Worm (Caenorhabditis elegans) whole organism, L4 larva: ENCODE measurements around the gene srh-282.

Experiments used
- F37D6.2 ChIP-seq: sonication (generic microtip); optimal IDR thresholded peaks from 2 replicates; lab custom pipeline; 2016; ENCODE audit warnings: mild to moderate bottlenecking, missing genetic modification characterization, missing compliant biosample characterization
- F49E8.2 ChIP-seq: sonication (generic microtip); optimal IDR thresholded peaks from 2 replicates; lab custom pipeline; 2016; ENCODE audit warnings: missing compliant biosample characterization, mild to moderate bottlenecking, missing genetic modification characterization, borderline replicate concordance
- Y5F2A.4 ChIP-seq: fragments of 200-800 bp; sonication (Bioruptor generic); optimal IDR thresholded peaks from 2 replicates; lab custom pipeline; 2018; ENCODE audit warnings: mild to moderate bottlenecking, missing genetic modification characterization, missing compliant biosample characterization
- arid-1 ChIP-seq: fragments of 200-800 bp; sonication (Bioruptor generic); conservative IDR thresholded peaks from 2 replicates; pipeline ENCODE4 v1.3.6; 2022; ENCODE audit warnings: missing genetic modification reagents, missing genetic modification characterization, missing compliant biosample characterization
- attf-4 ChIP-seq: sonication (generic microtip); optimal IDR thresholded peaks from 3 replicates; lab custom pipeline; 2017; ENCODE audit warnings: missing biosample characterization, missing genetic modification characterization
- ceh-28 ChIP-seq: fragments of 150-350 bp; optimal IDR thresholded peaks from 2 replicates; lab custom pipeline; 2014; ENCODE audit warnings: missing biosample characterization, missing genetic modification reagents, missing genetic modification characterization
- ctbp-1 ChIP-seq: fragments of 200-800 bp; sonication (Bioruptor generic); IDR thresholded peaks from 2 replicates; pipeline ENCODE4 v1.3.6; 2022; ENCODE audit warnings: missing genetic modification reagents, missing genetic modification characterization, missing compliant biosample characterization
- daf-12 ChIP-seq: fragments of 150-350 bp; optimal IDR thresholded peaks from 2 replicates; lab custom pipeline; 2014; ENCODE audit warnings: missing biosample characterization, missing genetic modification reagents, missing genetic modification characterization
- daf-16 ChIP-seq, 3 experiments: sonication (generic microtip); optimal IDR thresholded peaks; 2 replicates each; lab custom pipeline; 2016 to 2017; ENCODE audit warnings: missing genetic modification characterization in 3 of 3, missing genetic modification reagents in 3 of 3, mild to moderate bottlenecking in 2 of 3, missing compliant biosample characterization in 2 of 3, missing biosample characterization in 1 of 3, moderate library complexity in 1 of 3
- dmd-6 ChIP-seq: fragments of 200-800 bp; sonication (Bioruptor generic); IDR thresholded peaks from 2 replicates; pipeline ENCODE4 v1.3.6; 2022; ENCODE audit warnings: missing genetic modification reagents, missing genetic modification characterization, missing compliant biosample characterization
- dve-1 ChIP-seq: sonication (generic microtip); optimal IDR thresholded peaks from 2 replicates; lab custom pipeline; 2017; ENCODE audit warnings: antibody characterized with exemption, mild to moderate bottlenecking, missing genetic modification characterization, missing compliant biosample characterization; ENCODE audit not compliant: insufficient read depth
- hlh-11 ChIP-seq: fragments of 200-800 bp; sonication (Bioruptor generic); optimal IDR thresholded peaks from 2 replicates; lab custom pipeline; 2018; ENCODE audit warnings: mild to moderate bottlenecking, missing genetic modification characterization, missing compliant biosample characterization
- jun-1 ChIP-seq: fragments of 150-350 bp; optimal IDR thresholded peaks from 2 replicates; lab custom pipeline; 2014; ENCODE audit warnings: missing biosample characterization, missing genetic modification reagents, missing genetic modification characterization
- lin-1 ChIP-seq: fragments of 200-800 bp; sonication (Bioruptor generic); IDR thresholded peaks from 2 replicates; pipeline ENCODE4 v1.3.6; 2022; ENCODE audit warnings: missing genetic modification reagents, missing genetic modification characterization, missing compliant biosample characterization
- mep-1 ChIP-seq: fragments of 150-350 bp; sonication (generic microtip); optimal IDR thresholded peaks from 3 replicates; lab custom pipeline; 2014; ENCODE audit warnings: missing biosample characterization, missing genetic modification characterization
- nhr-102 ChIP-seq: sonication (generic microtip); optimal IDR thresholded peaks from 2 replicates; lab custom pipeline; 2016; ENCODE audit warnings: mild to moderate bottlenecking, missing genetic modification characterization, moderate library complexity, missing compliant biosample characterization
- nhr-25 ChIP-seq: sonication (generic microtip); optimal IDR thresholded peaks from 2 replicates; lab custom pipeline; 2017; ENCODE audit warnings: missing genetic modification characterization, mild to moderate bottlenecking, missing compliant biosample characterization, antibody characterized with exemption, moderate library complexity, borderline replicate concordance; ENCODE audit not compliant: insufficient read depth
- nhr-28 ChIP-seq: fragments of 150-350 bp; optimal IDR thresholded peaks from 2 replicates; lab custom pipeline; 2014; ENCODE audit warnings: missing biosample characterization, missing genetic modification characterization
- nhr-76 ChIP-seq: fragments of 150-350 bp; optimal IDR thresholded peaks from 2 replicates; lab custom pipeline; 2014; ENCODE audit warnings: missing biosample characterization, missing genetic modification characterization
- pha-4 ChIP-seq, 2 experiments: fragments of 150-350 bp in 1 of 2; fragments of 200-800 bp in 1 of 2; sonication (Bioruptor generic) in 1 of 2; IDR thresholded peaks in 1 of 2; optimal IDR thresholded peaks in 1 of 2; 2 replicates each; pipeline versions ENCODE4 v1.3.6 to Lab custom; 2014 to 2022; ENCODE audit warnings: missing genetic modification characterization in 2 of 2, missing genetic modification reagents in 2 of 2, missing biosample characterization in 1 of 2, missing compliant biosample characterization in 1 of 2
- php-3 ChIP-seq: fragments of 200-800 bp; sonication (Bioruptor generic); IDR thresholded peaks from 2 replicates; pipeline ENCODE4 v1.3.6; 2022; ENCODE audit warnings: missing genetic modification reagents, missing genetic modification characterization, missing compliant biosample characterization
- pqm-1 ChIP-seq: sonication (generic microtip); optimal IDR thresholded peaks from 2 replicates; lab custom pipeline; 2017; ENCODE audit warnings: missing biosample characterization, missing genetic modification characterization
- saeg-2 ChIP-seq: fragments of 200-800 bp; sonication (Bioruptor generic); IDR thresholded peaks from 2 replicates; pipeline ENCODE4 v1.3.6; 2022; ENCODE audit warnings: missing genetic modification reagents, missing genetic modification characterization, missing compliant biosample characterization
- set-16 ChIP-seq: fragments of 200-800 bp; sonication (Bioruptor generic); IDR thresholded peaks from 2 replicates; pipeline ENCODE4 v1.3.6; 2022; ENCODE audit warnings: missing genetic modification reagents, missing genetic modification characterization, missing compliant biosample characterization
- snpc-1.2 ChIP-seq: fragments of 200-800 bp; sonication (Bioruptor generic); IDR thresholded peaks from 2 replicates; pipeline ENCODE4 v1.3.6; 2022; ENCODE audit warnings: missing genetic modification reagents, missing genetic modification characterization, missing compliant biosample characterization
- tag-97 ChIP-seq: fragments of 200-800 bp; sonication (Bioruptor generic); IDR thresholded peaks from 2 replicates; pipeline ENCODE4 v1.3.6; 2022; ENCODE audit warnings: missing genetic modification characterization, missing compliant biosample characterization
- unc-39 ChIP-seq: sonication (generic microtip); optimal IDR thresholded peaks from 2 replicates; lab custom pipeline; 2017; ENCODE audit warnings: missing biosample characterization, missing genetic modification characterization
- unc-62 ChIP-seq, 3 experiments: fragments of 150-350 bp in 1 of 3; sonication (generic microtip); optimal IDR thresholded peaks in 2 of 3; peaks in 1 of 3; 1 replicate in 1 of 3; 2 replicates in 2 of 3; lab custom pipeline; 2014 to 2017; ENCODE audit warnings: missing biosample characterization in 3 of 3, missing genetic modification characterization in 3 of 3, missing genetic modification reagents in 3 of 3, missing genotype in 1 of 3
- vab-7 ChIP-seq: fragments of 200-800 bp; sonication (Bioruptor generic); IDR thresholded peaks from 2 replicates; pipeline ENCODE4 v1.3.6; 2022; ENCODE audit warnings: missing genetic modification reagents, missing genetic modification characterization, missing compliant biosample characterization
- zag-1 ChIP-seq: fragments of 150-350 bp; optimal IDR thresholded peaks from 2 replicates; lab custom pipeline; 2014; ENCODE audit warnings: missing biosample characterization, missing genetic modification characterization
- zip-2 ChIP-seq: fragments of 150-350 bp; optimal IDR thresholded peaks from 2 replicates; lab custom pipeline; 2014; ENCODE audit warnings: missing biosample characterization, missing genetic modification characterization

Gene srh-282

ce11 chrIV:322497-322896, 49.3 kb upstream of the srh-282 start, which contains the start of gene grl-26 (continued):
- TF ChIP-seq zip-2 (tag; lab: Kevin White, UChicago) (peak; percentile 53), pqm-1 (tag; lab: Kevin White, UChicago) (no peak), mep-1 (tag; lab: Kevin White, UChicago) (no peak), nhr-25 (tag; lab: Kevin White, UChicago) (no peak), daf-12 (no peak), zag-1 (tag; lab: Kevin White, UChicago) (no peak), pha-4 (GFP tag; IDR thresholded peaks at IDR 0.05; lab: Robert Waterston, UW) (peak; percentile 83; the same call in 1 of the 2 replicates), pha-4 (tag; optimal IDR thresholded peaks at IDR 0.05; lab: Kevin White, UChicago) (no peak), saeg-2 (GFP tag; lab: Robert Waterston, UW) (0 out of 2 replicates have a peak, but pooled peaks have one; percentile 40), snpc-1.2 (GFP tag; lab: Robert Waterston, UW) (peak; percentile 73), unc-39 (tag; lab: Kevin White, UChicago) (no peak), F49E8.2 (tag; lab: Kevin White, UChicago) (peak; percentile 55), arid-1 (GFP tag; lab: Robert Waterston, UW) (peak; percentile 93), vab-7 (GFP tag; lab: Robert Waterston, UW) (peak; percentile 94), lin-1 (GFP tag; lab: Robert Waterston, UW) (peak; percentile 82)

ce11 chrIV:320380-320779, 47.2 kb upstream of the srh-282 start, which contains the start of gene dsc-4:
TSS of gene dsc-4 (minus strand) at chrIV:320544.
- TF ChIP-seq tag-97: no peak
- TF ChIP-seq nhr-76 (tag; lab: Kevin White, UChicago): no peak
- peak; percentile 26; the same call in 1 of the 2 replicates for TF ChIP-seq dmd-6
- TF ChIP-seq jun-1 (tag; lab: Kevin White, UChicago): no peak
- no peak for TF ChIP-seq daf-16 (GFP tag; optimal IDR thresholded peaks at IDR 0.05; lab: Kevin White, UChicago)
- TF ChIP-seq daf-16 (tag; optimal IDR thresholded peaks at IDR 0.05; lab: Kevin White, UChicago): peak; percentile 60
- TF ChIP-seq pqm-1 (tag; lab: Kevin White, UChicago): peak; percentile 79
- peak; percentile 24 for TF ChIP-seq dve-1
- no peak for TF ChIP-seq F37D6.2
- peak; percentile 46 for TF ChIP-seq nhr-28 (tag; lab: Kevin White, UChicago)
- TF ChIP-seq unc-39 (tag; lab: Kevin White, UChicago): no peak
- TF ChIP-seq, all 104 proteins: peak for 5

ce11 chrIV:319654-320053, 46.5 kb upstream of the srh-282 start:
- TF ChIP-seq nhr-102 (no peak), ctbp-1 (GFP tag; lab: Robert Waterston, UW) (no peak), set-16 (GFP tag; lab: Robert Waterston, UW) (no peak), daf-16 (GFP tag; optimal IDR thresholded peaks at IDR 0.05; lab: Kevin White, UChicago) (no peak), daf-16 (tag; optimal IDR thresholded peaks at IDR 0.05; lab: Kevin White, UChicago) (peak; percentile 90), dve-1 (peak; percentile 0), attf-4 (tag; lab: Kevin White, UChicago) (no peak)

ce11 chrIV:314475-314874, 41.3 kb upstream of the srh-282 start:
- peak in 1 of 2 experiments; percentile 15 for TF ChIP-seq unc-62 (GFP tag; optimal IDR thresholded peaks at IDR 0.05 in 1 of 2; lab: Kevin White, UChicago)
- no peak for TF ChIP-seq unc-62 (tag; optimal IDR thresholded peaks at IDR 0.05; lab: Kevin White, UChicago)
- no peak for TF ChIP-seq php-3
- no peak for TF ChIP-seq ceh-28 (tag; lab: Kevin White, UChicago)
- no peak for TF ChIP-seq hlh-11 (tag; lab: Kevin White, UChicago)

- TF ChIP-seq daf-16 (GFP tag; optimal IDR thresholded peaks at IDR 0.05; lab: Kevin White, UChicago) (no peak), daf-16 (tag; optimal IDR thresholded peaks at IDR 0.05; lab: Kevin White, UChicago) (no peak), Y5F2A.4 (GFP tag; lab: Kevin White, UChicago) (no peak)
Measured at ce11 chrIV:313615-314014, 40.4 kb upstream of the srh-282 start, which contains the start of gene snai-1. TSS of gene snai-1 (minus strand) at chrIV:313715.
